Worm (Caenorhabditis elegans) whole organism, L2 larva: Measurements from ENCODE around the gene pmp-5.

Experiments
- C34F6.9 ChIP-seq: fragments of 150-350 bp; optimal IDR thresholded peaks from 2 replicates; lab custom pipeline; 2014; ENCODE audit warnings: missing biosample characterization, missing genetic modification characterization
- F13H6.1 ChIP-seq: sonication (generic microtip); optimal IDR thresholded peaks from 2 replicates; lab custom pipeline; 2016; ENCODE audit warnings: missing genetic modification characterization, missing compliant biosample characterization
- R02D3.7 ChIP-seq: fragments of 150-350 bp; optimal IDR thresholded peaks from 2 replicates; lab custom pipeline; 2014; ENCODE audit warnings: missing biosample characterization, missing genetic modification characterization
- Y55F3AM.14 ChIP-seq: fragments of 200-800 bp; sonication (Bioruptor generic); optimal IDR thresholded peaks from 2 replicates; lab custom pipeline; 2018; ENCODE audit warnings: mild to moderate bottlenecking, missing genetic modification characterization, missing compliant biosample characterization
- ZK546.5 ChIP-seq: sonication (generic microtip); optimal IDR thresholded peaks from 2 replicates; lab custom pipeline; 2017; ENCODE audit warnings: missing biosample characterization, missing genetic modification characterization
- alr-1 ChIP-seq: fragments of 150-350 bp; optimal IDR thresholded peaks from 2 replicates; lab custom pipeline; 2014; ENCODE audit warnings: missing biosample characterization, missing genetic modification characterization
- aly-2 ChIP-seq: fragments of 150-350 bp; optimal IDR thresholded peaks from 2 replicates; lab custom pipeline; 2014; ENCODE audit warnings: missing biosample characterization, missing genetic modification characterization
- ama-1 ChIP-seq: fragments of 150-350 bp; optimal IDR thresholded peaks from 2 replicates; lab custom pipeline; 2018; ENCODE audit warnings: inconsistent platforms
- blmp-1 ChIP-seq: sonication (generic microtip); optimal IDR thresholded peaks from 2 replicates; lab custom pipeline; 2017; ENCODE audit warnings: missing genetic modification characterization, mild to moderate bottlenecking, missing compliant biosample characterization, antibody characterized with exemption, moderate library complexity; ENCODE audit not compliant: insufficient read depth
- ceh-16 ChIP-seq: fragments of 150-350 bp; optimal IDR thresholded peaks from 2 replicates; lab custom pipeline; 2014; ENCODE audit warnings: missing biosample characterization, missing genetic modification characterization
- ceh-82 ChIP-seq: fragments of 150-350 bp; optimal IDR thresholded peaks from 2 replicates; lab custom pipeline; 2014; ENCODE audit warnings: missing biosample characterization, missing genetic modification characterization
- crh-2 ChIP-seq: sonication (generic microtip); optimal IDR thresholded peaks from 2 replicates; lab custom pipeline; 2017; ENCODE audit warnings: missing biosample characterization, missing genetic modification characterization
- dmd-4 ChIP-seq: sonication (generic microtip); optimal IDR thresholded peaks from 2 replicates; lab custom pipeline; 2017; ENCODE audit warnings: missing biosample characterization, missing genetic modification characterization
- egl-27 ChIP-seq: sonication (generic microtip); optimal IDR thresholded peaks from 3 replicates; lab custom pipeline; 2017; ENCODE audit warnings: missing biosample characterization, missing genetic modification reagents, missing genetic modification characterization
- elt-1 ChIP-seq: fragments of 150-350 bp; optimal IDR thresholded peaks from 2 replicates; lab custom pipeline; 2014; ENCODE audit warnings: missing biosample characterization, missing genetic modification characterization
- elt-3 ChIP-seq: sonication (generic microtip); optimal IDR thresholded peaks from 2 replicates; lab custom pipeline; 2017; ENCODE audit warnings: missing biosample characterization, missing genetic modification characterization
- fos-1 ChIP-seq: fragments of 150-350 bp; optimal IDR thresholded peaks from 2 replicates; lab custom pipeline; 2014; ENCODE audit warnings: missing biosample characterization, missing genetic modification characterization
- gmeb-1 ChIP-seq: fragments of 150-350 bp; optimal IDR thresholded peaks from 2 replicates; lab custom pipeline; 2014; ENCODE audit warnings: missing biosample characterization, missing genetic modification characterization
- lin-11 ChIP-seq: fragments of 150-350 bp; sonication (generic microtip); optimal IDR thresholded peaks from 2 replicates; lab custom pipeline; 2014; ENCODE audit warnings: missing biosample characterization, missing genetic modification characterization, inconsistent platforms, mixed read lengths
- lin-13 ChIP-seq: fragments of 150-350 bp; optimal IDR thresholded peaks from 2 replicates; lab custom pipeline; 2014; ENCODE audit warnings: missing biosample characterization, missing genetic modification reagents, missing genetic modification characterization
- lin-39 ChIP-seq: fragments of 150-350 bp; optimal IDR thresholded peaks from 2 replicates; lab custom pipeline; 2014; ENCODE audit warnings: missing biosample characterization, missing genetic modification reagents, missing genetic modification characterization
- lsy-2 ChIP-seq, 2 experiments: fragments of 150-350 bp in 1 of 2; sonication (generic microtip) in 1 of 2; optimal IDR thresholded peaks; 2 replicates each; lab custom pipeline; 2014 to 2017; ENCODE audit warnings: missing biosample characterization in 2 of 2, missing genetic modification characterization in 2 of 2
- mab-5 ChIP-seq: fragments of 150-350 bp; optimal IDR thresholded peaks from 2 replicates; lab custom pipeline; 2014; ENCODE audit warnings: missing biosample characterization, missing genetic modification characterization
- mbf-1 ChIP-seq: sonication (generic microtip); optimal IDR thresholded peaks from 2 replicates; lab custom pipeline; 2017; ENCODE audit warnings: missing biosample characterization, missing genetic modification characterization
- mdl-1 ChIP-seq, 2 experiments: fragments of 150-350 bp in 1 of 2; sonication (generic microtip) in 1 of 2; optimal IDR thresholded peaks; 2 replicates each; lab custom pipeline; 2017; ENCODE audit warnings: missing biosample characterization in 2 of 2, missing genetic modification characterization in 2 of 2
- nhr-10 ChIP-seq: sonication (generic microtip); optimal IDR thresholded peaks from 2 replicates; lab custom pipeline; 2017; ENCODE audit warnings: missing biosample characterization, missing genetic modification characterization
- nhr-11 ChIP-seq: fragments of 150-350 bp; optimal IDR thresholded peaks from 2 replicates; lab custom pipeline; 2014; ENCODE audit warnings: missing biosample characterization, missing genetic modification characterization
- nhr-12 ChIP-seq: fragments of 150-350 bp; optimal IDR thresholded peaks from 2 replicates; lab custom pipeline; 2014; ENCODE audit warnings: missing biosample characterization, missing genetic modification characterization
- nhr-129 ChIP-seq: fragments of 150-350 bp; optimal IDR thresholded peaks from 2 replicates; lab custom pipeline; 2014; ENCODE audit warnings: missing biosample characterization, missing genetic modification characterization
- nhr-21 ChIP-seq: fragments of 150-350 bp; optimal IDR thresholded peaks from 2 replicates; lab custom pipeline; 2014; ENCODE audit warnings: missing biosample characterization, missing genetic modification characterization
- nhr-23 ChIP-seq: fragments of 150-350 bp; optimal IDR thresholded peaks from 2 replicates; lab custom pipeline; 2014; ENCODE audit warnings: missing biosample characterization, missing genetic modification reagents, missing genetic modification characterization
- nhr-237 ChIP-seq: fragments of 150-350 bp; optimal IDR thresholded peaks from 2 replicates; lab custom pipeline; 2014; ENCODE audit warnings: missing biosample characterization, missing genetic modification characterization
- nhr-25 ChIP-seq: fragments of 150-350 bp; sonication (generic microtip); optimal IDR thresholded peaks from 3 replicates; lab custom pipeline; 2014; ENCODE audit warnings: missing biosample characterization, missing genetic modification characterization
- nhr-6 ChIP-seq: fragments of 150-350 bp; optimal IDR thresholded peaks from 2 replicates; lab custom pipeline; 2014; ENCODE audit warnings: missing biosample characterization, missing genetic modification characterization
- nhr-77 ChIP-seq: fragments of 150-350 bp; optimal IDR thresholded peaks from 2 replicates; lab custom pipeline; 2014; ENCODE audit warnings: missing biosample characterization, missing genetic modification characterization
- peb-1 ChIP-seq: fragments of 150-350 bp; optimal IDR thresholded peaks from 2 replicates; lab custom pipeline; 2014; ENCODE audit warnings: missing biosample characterization, missing genetic modification characterization
- sem-4 ChIP-seq: fragments of 150-350 bp; optimal IDR thresholded peaks from 2 replicates; lab custom pipeline; 2014; ENCODE audit warnings: missing biosample characterization, missing genetic modification reagents, missing genetic modification characterization
- skn-1 ChIP-seq: sonication (generic microtip); optimal IDR thresholded peaks from 2 replicates; lab custom pipeline; 2017; ENCODE audit warnings: missing biosample characterization, missing genetic modification characterization
- sma-3 ChIP-seq: sonication (generic microtip); optimal IDR thresholded peaks from 2 replicates; lab custom pipeline; 2016; ENCODE audit warnings: missing genetic modification reagents, missing genetic modification characterization, missing compliant biosample characterization
- sma-9 ChIP-seq, 2 experiments: fragments of 150-350 bp in 1 of 2; sonication (generic microtip) in 1 of 2; optimal IDR thresholded peaks; 2 replicates each; lab custom pipeline; 2014 to 2016; ENCODE audit warnings: missing genetic modification characterization in 2 of 2, mild to moderate bottlenecking in 1 of 2, missing biosample characterization in 1 of 2, missing compliant biosample characterization in 1 of 2, missing genetic modification reagents in 1 of 2, moderate library complexity in 1 of 2
- snpc-4 ChIP-seq: fragments of 150-350 bp; optimal IDR thresholded peaks from 2 replicates; lab custom pipeline; 2014; ENCODE audit warnings: missing biosample characterization, missing genetic modification characterization
- unc-39 ChIP-seq: fragments of 150-350 bp; optimal IDR thresholded peaks from 2 replicates; lab custom pipeline; 2014; ENCODE audit warnings: missing biosample characterization, missing genetic modification characterization
- unc-55 ChIP-seq: fragments of 150-350 bp; sonication (generic microtip); optimal IDR thresholded peaks from 3 replicates; lab custom pipeline; 2014; ENCODE audit warnings: missing biosample characterization, missing genetic modification reagents, missing genetic modification characterization
- unc-62 ChIP-seq: fragments of 150-350 bp; optimal IDR thresholded peaks from 2 replicates; lab custom pipeline; 2014; ENCODE audit warnings: missing biosample characterization, missing genetic modification reagents, missing genetic modification characterization
- zag-1 ChIP-seq: fragments of 150-350 bp; optimal IDR thresholded peaks from 2 replicates; lab custom pipeline; 2014; ENCODE audit warnings: missing biosample characterization, missing genetic modification characterization
- ztf-1 ChIP-seq: fragments of 200-800 bp; sonication (Bioruptor generic); conservative IDR thresholded peaks from 2 replicates; pipeline ENCODE4 v1.3.6; 2022; ENCODE audit warnings: missing genetic modification characterization, missing compliant biosample characterization
- ztf-11 ChIP-seq: sonication (generic microtip); optimal IDR thresholded peaks from 2 replicates; lab custom pipeline; 2017; ENCODE audit warnings: missing biosample characterization, missing genetic modification characterization
- ztf-4 ChIP-seq: fragments of 150-350 bp; optimal IDR thresholded peaks from 2 replicates; lab custom pipeline; 2014; ENCODE audit warnings: missing biosample characterization, missing genetic modification characterization

The pmp-5 gene

DNA sequence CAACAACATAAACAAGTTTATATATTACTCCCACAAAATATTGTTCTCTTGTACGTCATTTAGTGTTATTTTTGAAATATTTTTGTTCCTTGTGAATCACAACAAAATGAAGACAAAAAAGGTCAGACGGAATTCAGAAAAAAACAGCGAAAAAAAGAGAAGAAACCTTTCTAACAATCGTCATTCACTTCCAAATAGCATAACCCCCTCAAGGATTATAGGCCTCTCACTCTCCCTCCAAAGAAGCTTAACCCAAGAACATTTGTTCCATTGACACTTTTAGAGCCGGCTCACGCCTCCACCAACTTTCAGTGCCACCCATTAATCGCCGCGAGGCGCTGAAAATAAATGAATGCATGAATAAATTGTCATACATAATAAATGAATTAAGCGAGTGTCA lies 6.1 kb downstream of the pmp-5 start:
- TF ChIP-seq unc-55 (GFP tag; lab: Kevin White, UChicago) = peak; percentile 51
- TF ChIP-seq ceh-82 (tag; lab: Kevin White, UChicago) = no peak
- TF ChIP-seq, all 48 proteins: peak for 1

DNA sequence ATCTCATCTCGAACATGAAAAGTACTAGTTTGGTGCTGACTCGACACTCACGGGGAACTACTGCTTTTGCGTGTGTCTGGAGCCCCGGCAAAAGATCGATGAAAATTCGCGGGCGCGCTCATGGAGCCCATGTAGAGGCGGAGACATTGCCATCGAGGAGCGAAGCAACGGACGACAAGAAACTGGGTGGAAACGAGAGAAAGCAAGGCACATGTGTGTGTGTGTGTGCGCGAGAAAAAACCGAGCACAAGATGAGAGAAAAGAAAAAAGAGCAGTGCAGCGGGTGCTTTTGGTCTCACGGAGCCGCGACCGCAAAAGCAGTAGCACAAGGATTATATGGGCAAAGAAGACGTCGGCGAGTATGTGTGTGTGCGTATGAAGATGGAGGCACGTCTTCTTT lies 6.8 kb downstream of the pmp-5 start:
- TF ChIP-seq nhr-10 (tag; lab: Kevin White, UChicago) = no peak
- TF ChIP-seq skn-1 (tag; lab: Kevin White, UChicago) = no peak
- no peak for TF ChIP-seq mbf-1 (tag; lab: Kevin White, UChicago)
- peak; percentile 88 for TF ChIP-seq ceh-82 (tag; lab: Kevin White, UChicago)
- no peak for TF ChIP-seq alr-1 (tag; lab: Kevin White, UChicago)
- TF ChIP-seq Y55F3AM.14 (GFP tag; lab: Kevin White, UChicago) = peak; percentile 42
- TF ChIP-seq nhr-77 = no peak
- TF ChIP-seq nhr-25 (tag; lab: Kevin White, UChicago) = no peak
- no peak for TF ChIP-seq ztf-1 (GFP tag; lab: Robert Waterston, UW)
- TF ChIP-seq nhr-11 (tag; lab: Kevin White, UChicago) = no peak
- no peak for TF ChIP-seq ceh-16
- TF ChIP-seq elt-3 (tag; lab: Kevin White, UChicago) = no peak
- peak; percentile 60 for TF ChIP-seq snpc-4 (tag; lab: Kevin White, UChicago)
- no peak for TF ChIP-seq mab-5 (tag; lab: Kevin White, UChicago)
- TF ChIP-seq C34F6.9 (tag; lab: Kevin White, UChicago) = peak; percentile 52
- peak; percentile 1 for TF ChIP-seq crh-2 (tag; lab: Kevin White, UChicago)
- no peak for TF ChIP-seq nhr-23 (tag; lab: Kevin White, UChicago)
- peak; percentile 67 for TF ChIP-seq nhr-129
- TF ChIP-seq elt-1 (tag; lab: Kevin White, UChicago) = no peak
- TF ChIP-seq peb-1 (tag; lab: Kevin White, UChicago) = no peak
- TF ChIP-seq dmd-4 (tag; lab: Kevin White, UChicago) = no peak
- TF ChIP-seq egl-27 (tag; lab: Kevin White, UChicago) = no peak
- no peak for TF ChIP-seq nhr-12 (tag; lab: Kevin White, UChicago)
- TF ChIP-seq ZK546.5 (tag; lab: Kevin White, UChicago) = no peak
- peak; percentile 38 for TF ChIP-seq fos-1 (tag; lab: Kevin White, UChicago)
- TF ChIP-seq nhr-6 (tag; lab: Kevin White, UChicago) = no peak
- no peak for TF ChIP-seq sma-3 (GFP tag; lab: Kevin White, UChicago)
- TF ChIP-seq mdl-1 (tag; optimal IDR thresholded peaks at IDR 0.05; lab: Kevin White, UChicago) = peak in 1 of 2 experiments; percentile 57
- no peak for TF ChIP-seq aly-2 (tag; lab: Kevin White, UChicago)
- no peak for TF ChIP-seq ama-1 (lab: Kevin White, UChicago)
- TF ChIP-seq nhr-21 (tag; lab: Kevin White, UChicago) = no peak
- peak in 1 of 2 experiments; percentile 43 for TF ChIP-seq lsy-2 (tag; optimal IDR thresholded peaks at IDR 0.05; lab: Kevin White, UChicago)
- TF ChIP-seq ztf-11 = no peak
- TF ChIP-seq lin-39 (tag; lab: Kevin White, UChicago) = no peak
- TF ChIP-seq blmp-1 (tag; lab: Kevin White, UChicago) = no peak
- no peak for TF ChIP-seq nhr-237 (tag; lab: Kevin White, UChicago)
- TF ChIP-seq lin-13 (GFP tag; lab: Kevin White, UChicago) = peak; percentile 9
- TF ChIP-seq gmeb-1 = no peak
- TF ChIP-seq F13H6.1 (tag; lab: Kevin White, UChicago) = peak; percentile 46
- TF ChIP-seq unc-39 (tag; lab: Kevin White, UChicago) = no peak
- peak; percentile 54 for TF ChIP-seq lin-11 (tag; lab: Kevin White, UChicago)
- TF ChIP-seq unc-62 (GFP tag; lab: Kevin White, UChicago) = no peak
- TF ChIP-seq sem-4 (tag; lab: Kevin White, UChicago) = no peak
- TF ChIP-seq unc-55 (GFP tag; lab: Kevin White, UChicago) = peak; percentile 68
- no peak for TF ChIP-seq ztf-4 (tag; lab: Kevin White, UChicago)
- no peak for TF ChIP-seq R02D3.7
- peak; percentile 14 for TF ChIP-seq sma-9 (GFP tag; optimal IDR thresholded peaks at IDR 0.05; lab: Kevin White, UChicago)
- no peak for TF ChIP-seq sma-9 (tag; optimal IDR thresholded peaks at IDR 0.05; lab: Kevin White, UChicago)
- TF ChIP-seq zag-1 (tag; lab: Kevin White, UChicago) = peak; percentile 66
